Fruit fly (Drosophila melanogaster) whole organism, embryonic: ENCODE results near the gene CG17224.

ENCODE experiments used
- CG10321 ChIP-seq: fragments of 200-800 bp; sonication (Bioruptor generic); IDR thresholded peaks from 2 replicates; pipeline ENCODE4 v1.3.6; 2022; ENCODE audit warnings: missing biosample characterization, missing genetic modification characterization
- CG10462 ChIP-seq: fragments of 200-800 bp; sonication (Bioruptor generic); optimal IDR thresholded peaks from 2 replicates; lab custom pipeline; 2016; ENCODE audit warnings: missing biosample characterization, missing genetic modification characterization
- CG12769 ChIP-seq: fragments of 200-800 bp; sonication (Bioruptor generic); optimal IDR thresholded peaks from 2 replicates; lab custom pipeline; 2019; ENCODE audit warnings: missing biosample characterization, mild to moderate bottlenecking, missing genetic modification characterization, moderate library complexity
- CG13287 ChIP-seq: fragments of 200-800 bp; sonication (Bioruptor generic); IDR thresholded peaks from 2 replicates; pipeline ENCODE4 v1.3.6; 2022; ENCODE audit warnings: missing biosample characterization, missing genetic modification characterization; ENCODE audit not compliant: partially characterized antibody
- CG14050 ChIP-seq: fragments of 200-800 bp; sonication (Bioruptor generic); IDR thresholded peaks from 3 replicates; pipeline ENCODE4 v1.3.6; 2022; ENCODE audit warnings: missing biosample characterization, missing genetic modification characterization
- CG14860 ChIP-seq: fragments of 200-800 bp; sonication (Bioruptor generic); IDR thresholded peaks from 3 replicates; pipeline ENCODE4 v1.3.6; 2022; ENCODE audit warnings: missing biosample characterization, missing genetic modification characterization; ENCODE audit not compliant: partially characterized antibody
- CG1647 ChIP-seq: fragments of 200-800 bp; sonication (Bioruptor generic); optimal IDR thresholded peaks from 3 replicates; lab custom pipeline; 2016; ENCODE audit warnings: missing biosample characterization, missing genetic modification characterization
- CG2202 ChIP-seq: fragments of 200-800 bp; sonication (Bioruptor generic); optimal IDR thresholded peaks from 2 replicates; lab custom pipeline; 2018; ENCODE audit warnings: missing biosample characterization, mild to moderate bottlenecking, missing genetic modification characterization
- CG30403 ChIP-seq: fragments of 200-800 bp; sonication (Bioruptor generic); optimal IDR thresholded peaks from 3 replicates; lab custom pipeline; 2016; ENCODE audit warnings: missing biosample characterization, missing genetic modification characterization
- CG4360 ChIP-seq: fragments of 200-800 bp; sonication (Bioruptor generic); IDR thresholded peaks from 2 replicates; pipeline ENCODE4 v1.3.6; 2022; ENCODE audit warnings: missing biosample characterization, missing genetic modification characterization
- CG5245 ChIP-seq: fragments of 200-800 bp; sonication (Bioruptor generic); optimal IDR thresholded peaks from 3 replicates; lab custom pipeline; 2016; ENCODE audit warnings: missing biosample characterization, missing genetic modification characterization
- CG6791 ChIP-seq: fragments of 200-800 bp; sonication (Bioruptor generic); IDR thresholded peaks from 3 replicates; pipeline ENCODE4 v1.3.6; 2022; ENCODE audit warnings: missing biosample characterization, missing genetic modification characterization; ENCODE audit not compliant: partially characterized antibody
- CG9727 ChIP-seq: fragments of 200-800 bp; sonication (Bioruptor generic); optimal IDR thresholded peaks from 3 replicates; lab custom pipeline; 2017; ENCODE audit warnings: missing biosample characterization, mild to moderate bottlenecking, missing genetic modification characterization
- CG9797 ChIP-seq: fragments of 200-800 bp; sonication (Bioruptor generic); optimal IDR thresholded peaks from 3 replicates; lab custom pipeline; 2018; ENCODE audit warnings: missing biosample characterization, mild to moderate bottlenecking, missing genetic modification characterization
- D19A ChIP-seq: fragments of 200-800 bp; optimal IDR thresholded peaks from 3 replicates; lab custom pipeline; 2019; ENCODE audit warnings: missing biosample characterization, mild to moderate bottlenecking, missing genetic modification characterization, moderate library complexity
- Dbx ChIP-seq: fragments of 200-800 bp; sonication (Bioruptor generic); IDR thresholded peaks from 3 replicates; pipeline ENCODE4 v1.3.6; 2022; ENCODE audit warnings: missing biosample characterization, missing genetic modification characterization
- Dp ChIP-seq: fragments of 200-800 bp; sonication (Bioruptor generic); optimal IDR thresholded peaks from 2 replicates; lab custom pipeline; 2018; ENCODE audit warnings: missing biosample characterization, mild to moderate bottlenecking, missing genetic modification characterization, moderate library complexity
- ERR ChIP-seq: fragments of 200-800 bp; sonication (Bioruptor generic); optimal IDR thresholded peaks from 2 replicates; lab custom pipeline; 2016; ENCODE audit warnings: missing biosample characterization, missing genetic modification characterization
- Gsc ChIP-seq: fragments of 200-800 bp; sonication (Bioruptor generic); IDR thresholded peaks from 2 replicates; pipeline ENCODE4 v1.3.6; 2022; ENCODE audit warnings: missing biosample characterization, missing genetic modification characterization
- HmgD ChIP-seq: fragments of 200-800 bp; sonication (Bioruptor generic); optimal IDR thresholded peaks from 3 replicates; lab custom pipeline; 2016; ENCODE audit warnings: missing biosample characterization, missing genetic modification characterization
- Hr39 ChIP-seq: fragments of >200 bp; optimal IDR thresholded peaks from 2 replicates; lab custom pipeline; 2017
- Lhr ChIP-seq: fragments of 200-800 bp; sonication (Bioruptor generic); optimal IDR thresholded peaks from 3 replicates; lab custom pipeline; 2017; ENCODE audit warnings: mild to moderate bottlenecking, missing biosample characterization, missing genetic modification reagents, missing genetic modification characterization
- NC2β ChIP-seq: fragments of 200-800 bp; sonication (Bioruptor generic); optimal IDR thresholded peaks from 2 replicates; lab custom pipeline; 2016; ENCODE audit warnings: missing biosample characterization, missing genetic modification characterization
- Nf-YA ChIP-seq: fragments of 200-800 bp; sonication (Bioruptor generic); IDR thresholded peaks from 2 replicates; pipeline ENCODE4 v1.3.6; 2022; ENCODE audit warnings: missing biosample characterization, missing genetic modification characterization
- Sry-β ChIP-seq: fragments of 200-800 bp; sonication (Bioruptor generic); optimal IDR thresholded peaks from 2 replicates; lab custom pipeline; 2018; ENCODE audit warnings: missing biosample characterization, mild to moderate bottlenecking, missing genetic modification characterization, moderate library complexity
- Xrp1 ChIP-seq: fragments of 200-800 bp; sonication (Bioruptor generic); IDR thresholded peaks from 2 replicates; pipeline ENCODE4 v1.3.6; 2022; ENCODE audit warnings: missing biosample characterization, missing genetic modification characterization
- al ChIP-seq: fragments of 200-800 bp; sonication (Bioruptor generic); IDR thresholded peaks from 2 replicates; pipeline ENCODE4 v1.3.6; 2022; ENCODE audit warnings: missing biosample characterization, missing genetic modification characterization
- ase ChIP-seq: fragments of 200-800 bp; sonication (Bioruptor generic); IDR thresholded peaks from 3 replicates; pipeline ENCODE4 v1.3.6; 2022; ENCODE audit warnings: missing biosample characterization, missing genetic modification characterization
- bcd ChIP-seq: fragments of 200-800 bp; sonication (Bioruptor generic); optimal IDR thresholded peaks from 2 replicates; lab custom pipeline; 2017; ENCODE audit warnings: missing biosample characterization, mild to moderate bottlenecking, missing genetic modification characterization
- bigmax ChIP-seq: fragments of 200-800 bp; sonication (Bioruptor generic); optimal IDR thresholded peaks from 2 replicates; lab custom pipeline; 2018; ENCODE audit warnings: missing biosample characterization, mild to moderate bottlenecking, missing genetic modification characterization
- bsh ChIP-seq, 2 experiments: fragments of 200-800 bp; sonication (Bioruptor generic); optimal IDR thresholded peaks; 2 replicates each; lab custom pipeline; 2017 to 2018; ENCODE audit warnings: mild to moderate bottlenecking in 2 of 2, missing biosample characterization in 2 of 2, missing genetic modification characterization in 2 of 2, moderate library complexity in 1 of 2
- chinmo ChIP-seq: fragments of 200-800 bp; sonication (Bioruptor generic); IDR thresholded peaks from 4 replicates; pipeline ENCODE4 v1.3.6; 2022; ENCODE audit warnings: missing biosample characterization, missing genetic modification characterization; ENCODE audit not compliant: partially characterized antibody
- crc ChIP-seq: fragments of 200-800 bp; sonication (Bioruptor generic); optimal IDR thresholded peaks from 2 replicates; lab custom pipeline; 2016; ENCODE audit warnings: missing biosample characterization, missing genetic modification characterization
- da ChIP-seq: fragments of 200-800 bp; sonication (Bioruptor generic); optimal IDR thresholded peaks from 2 replicates; lab custom pipeline; 2016; ENCODE audit warnings: missing biosample characterization, missing genetic modification characterization
- emc ChIP-seq: fragments of 200-800 bp; sonication (Bioruptor generic); optimal IDR thresholded peaks from 2 replicates; lab custom pipeline; 2016; ENCODE audit warnings: missing biosample characterization, missing genetic modification characterization
- eyg ChIP-seq: fragments of 200-800 bp; sonication (Bioruptor generic); optimal IDR thresholded peaks from 3 replicates; lab custom pipeline; 2016; ENCODE audit warnings: missing biosample characterization, missing genetic modification characterization
- fd64A ChIP-seq: fragments of 200-800 bp; sonication (Bioruptor generic); optimal IDR thresholded peaks from 3 replicates; lab custom pipeline; 2018; ENCODE audit warnings: missing biosample characterization, mild to moderate bottlenecking, missing genetic modification characterization
- ftz-f1 ChIP-seq: fragments of 200-800 bp; sonication (Bioruptor generic); optimal IDR thresholded peaks from 2 replicates; lab custom pipeline; 2016; ENCODE audit warnings: missing biosample characterization, missing genetic modification characterization
- gem ChIP-seq: fragments of 200-800 bp; sonication (Bioruptor generic); optimal IDR thresholded peaks from 2 replicates; lab custom pipeline; 2019; ENCODE audit warnings: missing biosample characterization, mild to moderate bottlenecking, missing genetic modification characterization, moderate library complexity
- luna ChIP-seq: fragments of 200-800 bp; sonication (Bioruptor generic); optimal IDR thresholded peaks from 2 replicates; lab custom pipeline; 2016; ENCODE audit warnings: missing biosample characterization, missing genetic modification characterization
- nerfin-1 ChIP-seq: fragments of 200-800 bp; sonication (Bioruptor generic); optimal IDR thresholded peaks from 3 replicates; lab custom pipeline; 2019; ENCODE audit warnings: missing biosample characterization, mild to moderate bottlenecking, missing genetic modification characterization, moderate library complexity
- oc ChIP-seq: fragments of 200-800 bp; sonication (Bioruptor generic); optimal IDR thresholded peaks from 2 replicates; lab custom pipeline; 2018; ENCODE audit warnings: missing biosample characterization, mild to moderate bottlenecking, missing genetic modification characterization, moderate library complexity
- phol ChIP-seq: fragments of 200-800 bp; sonication (Bioruptor generic); optimal IDR thresholded peaks from 3 replicates; lab custom pipeline; 2018; ENCODE audit warnings: missing biosample characterization, mild to moderate bottlenecking, missing genetic modification characterization, moderate library complexity
- repo ChIP-seq: fragments of 200-800 bp; sonication (Bioruptor generic); optimal IDR thresholded peaks from 2 replicates; lab custom pipeline; 2016; ENCODE audit warnings: missing biosample characterization, missing genetic modification characterization
- row ChIP-seq: fragments of 200-800 bp; sonication (Bioruptor generic); IDR thresholded peaks from 3 replicates; pipeline ENCODE4 v1.3.6; 2022; ENCODE audit warnings: missing biosample characterization, missing genetic modification characterization
- sens ChIP-seq: fragments of 200-800 bp; sonication (Bioruptor generic); peaks from one replicate; lab custom pipeline; 2016; ENCODE audit warnings: missing biosample characterization, missing genetic modification characterization
- shn ChIP-seq: fragments of 200-800 bp; sonication (Bioruptor generic); optimal IDR thresholded peaks from 3 replicates; lab custom pipeline; 2016; ENCODE audit warnings: missing biosample characterization, missing genetic modification characterization
- sim ChIP-seq: fragments of 200-800 bp; sonication (Bioruptor generic); IDR thresholded peaks from 2 replicates; pipeline ENCODE4 v1.3.6; 2022; ENCODE audit warnings: missing biosample characterization, missing genetic modification characterization
- sob ChIP-seq: fragments of 200-800 bp; sonication (Bioruptor generic); IDR thresholded peaks from 2 replicates; pipeline ENCODE4 v1.3.6; 2022; ENCODE audit warnings: missing biosample characterization, missing genetic modification characterization
- sqz ChIP-seq: fragments of 200-800 bp; sonication (Bioruptor generic); optimal IDR thresholded peaks from 3 replicates; lab custom pipeline; 2018; ENCODE audit warnings: missing biosample characterization, mild to moderate bottlenecking, missing genetic modification characterization
- trh ChIP-seq: fragments of 200-800 bp; sonication (Bioruptor generic); optimal IDR thresholded peaks from 2 replicates; lab custom pipeline; 2016; ENCODE audit warnings: missing biosample characterization, missing genetic modification characterization
- vfl ChIP-seq: fragments of 200-800 bp; sonication (Bioruptor generic); optimal IDR thresholded peaks from 2 replicates; lab custom pipeline; 2016; ENCODE audit warnings: missing biosample characterization, missing genetic modification characterization
- wek ChIP-seq: fragments of 200-800 bp; sonication (Bioruptor generic); optimal IDR thresholded peaks from 3 replicates; lab custom pipeline; 2018; ENCODE audit warnings: missing biosample characterization, mild to moderate bottlenecking, missing genetic modification characterization, moderate library complexity

Gene CG17224

dm6 chr2L:3056448-3056790 lies 38.3 kb upstream of the CG17224 start, which contains the start of gene FASN1 (continued):
- TF ChIP-seq gem: no peak
- TF ChIP-seq sqz (GFP tag; lab: Kevin White, UChicago): no peak
- no peak for TF ChIP-seq da (GFP tag; lab: Kevin White, UChicago)
- TF ChIP-seq Sry-β (GFP tag; lab: Kevin White, UChicago): no peak
- TF ChIP-seq HmgD (GFP tag; lab: Kevin White, UChicago): no peak
- no peak for TF ChIP-seq Dp
- peak; percentile 33 for TF ChIP-seq CG13287 (GFP tag; lab: Robert Waterston, UW)
- 0 out of 3 replicates have a peak, but pooled peaks have one; percentile 29 for TF ChIP-seq CG6791 (GFP tag; lab: Robert Waterston, UW)
- no peak for TF ChIP-seq emc (GFP tag; lab: Kevin White, UChicago)
- TF ChIP-seq crc (GFP tag; lab: Kevin White, UChicago): no peak
- peak; percentile 12 for TF ChIP-seq nerfin-1 (tag; lab: Kevin White, UChicago)
- peak; percentile 67; the same call in 2 of the 3 replicates for TF ChIP-seq Dbx (GFP tag; lab: Robert Waterston, UW)
- TF ChIP-seq al (GFP tag; lab: Robert Waterston, UW): no peak
- no peak for TF ChIP-seq Hr39 (lab: Kevin White, UChicago)
- no peak for TF ChIP-seq oc (tag; lab: Kevin White, UChicago)
- no peak for TF ChIP-seq CG10321
- TF ChIP-seq row (GFP tag; lab: Robert Waterston, UW): no peak
- no peak for TF ChIP-seq CG14050 (GFP tag; lab: Robert Waterston, UW)
- no peak for TF ChIP-seq Xrp1 (GFP tag; lab: Robert Waterston, UW)
- TF ChIP-seq repo (GFP tag; lab: Kevin White, UChicago): no peak
- TF ChIP-seq CG1647 (GFP tag; lab: Kevin White, UChicago): no peak
- TF ChIP-seq wek (GFP tag; lab: Kevin White, UChicago): peak; percentile 28
- no peak for TF ChIP-seq fd64A (GFP tag; lab: Kevin White, UChicago)
- TF ChIP-seq sim (GFP tag; lab: Robert Waterston, UW): no peak
- TF ChIP-seq CG14860: 0 out of 3 replicates have a peak, but pooled peaks have one; percentile 36
- no peak for TF ChIP-seq Lhr (GFP tag; lab: Kevin White, UChicago)
- no peak for TF ChIP-seq CG4360 (GFP tag; lab: Robert Waterston, UW)
- TF ChIP-seq CG9797 (GFP tag; lab: Kevin White, UChicago): no peak
- no peak for TF ChIP-seq CG30403 (GFP tag; lab: Kevin White, UChicago)
- TF ChIP-seq bcd (GFP tag; lab: Kevin White, UChicago): no peak
- TF ChIP-seq sens (GFP tag; lab: Kevin White, UChicago): peak; percentile 43
- no peak for TF ChIP-seq ERR
- no peak for TF ChIP-seq vfl (GFP tag; lab: Kevin White, UChicago)
- TF ChIP-seq bigmax (GFP tag; lab: Kevin White, UChicago): no peak
- no peak for TF ChIP-seq bsh (GFP tag; optimal IDR thresholded peaks at IDR 0.05; lab: Kevin White, UChicago)
- TF ChIP-seq eyg: no peak
- no peak for TF ChIP-seq Gsc
- no peak for TF ChIP-seq Nf-YA (GFP tag; lab: Robert Waterston, UW)
- TF ChIP-seq CG10462 (GFP tag; lab: Kevin White, UChicago): no peak
- TF ChIP-seq luna (GFP tag; lab: Kevin White, UChicago): no peak
- TF ChIP-seq CG12769 (tag; lab: Kevin White, UChicago): no peak
- TF ChIP-seq sob (GFP tag; lab: Robert Waterston, UW): 0 out of 2 replicates have a peak, but pooled peaks have one; percentile 22
- no peak for TF ChIP-seq ftz-f1 (GFP tag; lab: Kevin White, UChicago)
- no peak for TF ChIP-seq CG5245 (GFP tag; lab: Kevin White, UChicago)
- no peak for TF ChIP-seq phol
- TF ChIP-seq NC2β (GFP tag; lab: Kevin White, UChicago): no peak
- no peak for TF ChIP-seq CG2202 (tag; lab: Kevin White, UChicago)
- TF ChIP-seq ase (GFP tag; lab: Robert Waterston, UW): no peak
- TF ChIP-seq shn (GFP tag; lab: Kevin White, UChicago): no peak
- TF ChIP-seq chinmo: 0 out of 4 replicates have a peak, but pooled peaks have one; percentile 60
- no peak for TF ChIP-seq D19A (tag; lab: Kevin White, UChicago)
- TF ChIP-seq trh (GFP tag; lab: Kevin White, UChicago): no peak
- no peak for TF ChIP-seq CG9727 (GFP tag; lab: Kevin White, UChicago)
